Fruit fly (Drosophila melanogaster) whole organism, wandering third instar larva: ENCODE measurements around the gene Snm1.

ENCODE experiments used
- Dif ChIP-seq: fragments of 200-275, 200-300 bp; sonication (Bioruptor generic); optimal IDR thresholded peaks from 2 replicates; lab custom pipeline; 2018; ENCODE audit warnings: missing biosample characterization, missing genetic modification characterization; ENCODE audit not compliant: partially characterized antibody
- GATAd ChIP-seq: sonication (Bioruptor generic); optimal IDR thresholded peaks from 2 replicates; lab custom pipeline; 2016; ENCODE audit warnings: missing biosample characterization, missing genetic modification characterization
- Sp1 ChIP-seq: fragments of 200-800 bp; sonication (Bioruptor generic); optimal IDR thresholded peaks from 3 replicates; lab custom pipeline; 2019; ENCODE audit warnings: missing biosample characterization, mild to moderate bottlenecking, missing genetic modification characterization, moderate library complexity
- brk ChIP-seq: fragments of 200-800 bp; sonication (Bioruptor generic); optimal IDR thresholded peaks from 2 replicates; lab custom pipeline; 2016; ENCODE audit warnings: missing biosample characterization, mild to moderate bottlenecking, missing genetic modification characterization
- jim ChIP-seq: fragments of 175-275, 200-325 bp; sonication (Bioruptor generic); optimal IDR thresholded peaks from 2 replicates; lab custom pipeline; 2016; ENCODE audit warnings: missing biosample characterization, mild to moderate bottlenecking, missing genetic modification characterization
- lola ChIP-seq: fragments of >200 bp; optimal IDR thresholded peaks from 2 replicates; lab custom pipeline; 2017; ENCODE audit warnings: missing biosample characterization, missing genetic modification characterization
- tai ChIP-seq: sonication (Bioruptor generic); optimal IDR thresholded peaks from 2 replicates; lab custom pipeline; 2016; ENCODE audit warnings: missing biosample characterization, missing genetic modification characterization

- TF ChIP-seq lola (GFP tag; lab: Kevin White, UChicago): no peak
- no peak for TF ChIP-seq Dif
- no peak for TF ChIP-seq brk (GFP tag; lab: Kevin White, UChicago)
- TF ChIP-seq GATAd (GFP tag; lab: Kevin White, UChicago): no peak
- TF ChIP-seq Sp1 (GFP tag; lab: Kevin White, UChicago): no peak
- TF ChIP-seq jim (GFP tag; lab: Kevin White, UChicago): no peak
- TF ChIP-seq tai (GFP tag; lab: Kevin White, UChicago): no peak
Measured at dm6 chr3R:5570635-5571436, 16.0 kb downstream of the Snm1 start, which contains the start of gene CRMP.
